Worm (Caenorhabditis elegans) whole organism, L4 larva: ENCODE results near the gene R02F2.7.

ENCODE experiments used
- ceh-82 ChIP-seq: sonication (generic microtip); optimal IDR thresholded peaks from 2 replicates; lab custom pipeline; 2017; ENCODE audit warnings: missing biosample characterization, missing genetic modification characterization
- dpl-1 ChIP-seq: fragments of 150-350 bp; optimal IDR thresholded peaks from 2 replicates; lab custom pipeline; 2014; ENCODE audit warnings: missing biosample characterization, missing genetic modification reagents, missing genetic modification characterization
- dve-1 ChIP-seq: sonication (generic microtip); optimal IDR thresholded peaks from 2 replicates; lab custom pipeline; 2017; ENCODE audit warnings: antibody characterized with exemption, mild to moderate bottlenecking, missing genetic modification characterization, missing compliant biosample characterization; ENCODE audit not compliant: insufficient read depth
- hlh-11 ChIP-seq: fragments of 200-800 bp; sonication (Bioruptor generic); optimal IDR thresholded peaks from 2 replicates; lab custom pipeline; 2018; ENCODE audit warnings: mild to moderate bottlenecking, missing genetic modification characterization, missing compliant biosample characterization
- hlh-30 ChIP-seq: sonication (generic microtip); optimal IDR thresholded peaks from 2 replicates; lab custom pipeline; 2017; ENCODE audit warnings: antibody characterized with exemption, mild to moderate bottlenecking, missing genetic modification characterization, missing compliant biosample characterization; ENCODE audit not compliant: insufficient read depth
- lsy-2 ChIP-seq, 2 experiments: fragments of 150-350 bp in 1 of 2; sonication (generic microtip) in 1 of 2; optimal IDR thresholded peaks; 2 replicates each; lab custom pipeline; 2014 to 2017; ENCODE audit warnings: missing biosample characterization in 2 of 2, missing genetic modification characterization in 2 of 2
- nhr-42 ChIP-seq: fragments of 200-800 bp; sonication (Bioruptor generic); IDR thresholded peaks from 2 replicates; pipeline ENCODE4 v1.3.6; 2022; ENCODE audit warnings: missing genetic modification characterization, missing compliant biosample characterization

DNA sequence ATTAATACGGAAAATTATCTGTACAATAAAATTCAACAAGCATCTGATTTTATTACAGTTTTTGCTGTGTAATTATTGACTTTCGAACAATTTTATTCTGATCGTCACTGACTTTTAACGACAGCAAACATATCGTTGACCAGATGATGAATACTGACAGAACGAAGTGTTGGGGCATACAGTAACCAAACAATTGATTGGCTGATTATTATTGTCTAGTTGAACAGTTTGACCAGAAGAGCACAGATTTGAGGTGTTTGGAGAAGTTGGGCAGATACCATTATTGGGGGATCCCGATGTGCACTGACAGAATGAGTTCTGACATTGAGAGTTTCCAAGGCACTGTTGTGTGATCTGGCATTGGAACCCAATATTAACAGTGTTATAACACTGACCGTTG, 23.4 kb upstream of the R02F2.7 start:
- TF ChIP-seq hlh-30 (tag; lab: Kevin White, UChicago) (no peak), hlh-11 (no peak), dve-1 (tag; lab: Kevin White, UChicago) (no peak), dpl-1 (GFP tag; lab: Kevin White, UChicago) (no peak), ceh-82 (tag; lab: Kevin White, UChicago) (no peak), lsy-2 (tag; optimal IDR thresholded peaks at IDR 0.05; lab: Kevin White, UChicago) (no peak), nhr-42 (GFP tag; lab: Robert Waterston, UW) (no peak)
